Fruit fly (Drosophila melanogaster) whole organism, embryonic: ENCODE results near the gene Lst8.

Source experiments
- Abd-B ChIP-seq: fragments of 200-800 bp; sonication (Bioruptor generic); optimal IDR thresholded peaks from 2 replicates; lab custom pipeline; 2018; ENCODE audit warnings: missing biosample characterization, mild to moderate bottlenecking, missing genetic modification characterization, moderate library complexity
- Adf1 ChIP-seq: fragments of 200-800 bp; sonication (Bioruptor generic); IDR thresholded peaks from 2 replicates; pipeline ENCODE4 v1.3.6; 2022; ENCODE audit warnings: missing biosample characterization, missing genetic modification characterization
- Atf3 ChIP-seq: fragments of 200-800 bp; sonication (Bioruptor generic); optimal IDR thresholded peaks from 3 replicates; lab custom pipeline; 2016; ENCODE audit warnings: missing biosample characterization, missing genetic modification characterization
- B-H2 ChIP-seq: fragments of 200-800 bp; sonication (Bioruptor generic); optimal IDR thresholded peaks from 2 replicates; lab custom pipeline; 2018; ENCODE audit warnings: missing biosample characterization, mild to moderate bottlenecking, missing genetic modification characterization
- Bdp1 ChIP-seq: fragments of 200-800 bp; sonication (Bioruptor generic); optimal IDR thresholded peaks from 3 replicates; lab custom pipeline; 2016; ENCODE audit warnings: missing biosample characterization, missing genetic modification characterization
- BtbVII ChIP-seq: fragments of 200-800 bp; sonication (Bioruptor generic); optimal IDR thresholded peaks from 3 replicates; lab custom pipeline; 2017; ENCODE audit warnings: missing biosample characterization, mild to moderate bottlenecking, missing genetic modification characterization
- Bteb2 ChIP-seq: fragments of 200-800 bp; sonication (Bioruptor generic); optimal IDR thresholded peaks from 2 replicates; lab custom pipeline; 2016; ENCODE audit warnings: missing biosample characterization, missing genetic modification characterization
- CG10147 ChIP-seq: fragments of 200-800 bp; sonication (Bioruptor generic); optimal IDR thresholded peaks from 2 replicates; lab custom pipeline; 2019; ENCODE audit warnings: missing biosample characterization, mild to moderate bottlenecking, missing genetic modification characterization, moderate library complexity
- CG15601 ChIP-seq: fragments of 200-800 bp; sonication (Bioruptor generic); optimal IDR thresholded peaks from 3 replicates; lab custom pipeline; 2019; ENCODE audit warnings: missing biosample characterization, mild to moderate bottlenecking, missing genetic modification characterization, moderate library complexity
- CG1603 ChIP-seq: fragments of 200-800 bp; sonication (Bioruptor generic); optimal IDR thresholded peaks from 2 replicates; lab custom pipeline; 2019; ENCODE audit warnings: missing biosample characterization, mild to moderate bottlenecking, missing genetic modification characterization, moderate library complexity
- CG17359 ChIP-seq: fragments of 200-800 bp; sonication (Bioruptor generic); optimal IDR thresholded peaks from 3 replicates; lab custom pipeline; 2018; ENCODE audit warnings: missing biosample characterization, mild to moderate bottlenecking, missing genetic modification characterization, moderate library complexity
- CG17385 ChIP-seq: fragments of 200-800 bp; sonication (Bioruptor generic); optimal IDR thresholded peaks from 3 replicates; lab custom pipeline; 2018; ENCODE audit warnings: missing biosample characterization, mild to moderate bottlenecking, missing genetic modification characterization
- CG17612 ChIP-seq: fragments of 200-800 bp; sonication (Bioruptor generic); IDR thresholded peaks from 2 replicates; pipeline ENCODE4 v1.3.6; 2022; ENCODE audit warnings: missing biosample characterization, missing genetic modification characterization
- CG17829 ChIP-seq: fragments of 200-800 bp; optimal IDR thresholded peaks from 2 replicates; lab custom pipeline; 2019; ENCODE audit warnings: missing biosample characterization, mild to moderate bottlenecking, missing genetic modification characterization, moderate library complexity
- CG30020 ChIP-seq: fragments of 200-800 bp; optimal IDR thresholded peaks from 2 replicates; lab custom pipeline; 2019; ENCODE audit warnings: missing biosample characterization, mild to moderate bottlenecking, missing genetic modification characterization, moderate library complexity
- CG34224 ChIP-seq: fragments of 200-800 bp; sonication (Bioruptor generic); IDR thresholded peaks from 3 replicates; pipeline ENCODE4 v1.3.6; 2022; ENCODE audit warnings: missing biosample characterization, missing genetic modification characterization; ENCODE audit not compliant: partially characterized antibody
- CG6813 ChIP-seq: fragments of 200-800 bp; sonication (Bioruptor generic); optimal IDR thresholded peaks from 2 replicates; lab custom pipeline; 2017; ENCODE audit warnings: missing biosample characterization, missing genetic modification characterization, mild to moderate bottlenecking, moderate library complexity, missing genetic modification reagents
- CG7745 ChIP-seq: fragments of 200-800 bp; sonication (Bioruptor generic); optimal IDR thresholded peaks from 2 replicates; lab custom pipeline; 2018; ENCODE audit warnings: missing biosample characterization, mild to moderate bottlenecking, missing genetic modification characterization, moderate library complexity
- Ets97D ChIP-seq: fragments of 200-800 bp; sonication (Bioruptor generic); optimal IDR thresholded peaks from 3 replicates; lab custom pipeline; 2016; ENCODE audit warnings: missing biosample characterization, missing genetic modification characterization
- Fer1 ChIP-seq: fragments of 200-800 bp; sonication (Bioruptor generic); optimal IDR thresholded peaks from 2 replicates; lab custom pipeline; 2017; ENCODE audit warnings: missing biosample characterization, mild to moderate bottlenecking, missing genetic modification characterization
- Gug ChIP-seq: fragments of 200-800 bp; sonication (Bioruptor generic); IDR thresholded peaks from 4 replicates; pipeline ENCODE4 v1.3.6; 2022; ENCODE audit warnings: missing biosample characterization, missing genetic modification characterization
- Hmx ChIP-seq: fragments of 200-800 bp; sonication (Bioruptor generic); optimal IDR thresholded peaks from 2 replicates; lab custom pipeline; 2016; ENCODE audit warnings: missing biosample characterization, missing genetic modification characterization
- Kr ChIP-seq: fragments of 200-800 bp; sonication (Bioruptor generic); optimal IDR thresholded peaks from 2 replicates; lab custom pipeline; 2017; ENCODE audit warnings: missing biosample characterization, mild to moderate bottlenecking, missing genetic modification characterization
- Lim3 ChIP-seq: fragments of 200-800 bp; sonication (Bioruptor generic); IDR thresholded peaks from 2 replicates; pipeline ENCODE4 v1.3.6; 2022; ENCODE audit warnings: missing biosample characterization, missing genetic modification characterization
- Max ChIP-seq: fragments of 200-800 bp; sonication (Bioruptor generic); optimal IDR thresholded peaks from 2 replicates; lab custom pipeline; 2016; ENCODE audit warnings: missing biosample characterization, mild to moderate bottlenecking, missing genetic modification characterization
- NFAT ChIP-seq: fragments of 200-800 bp; sonication (Bioruptor generic); IDR thresholded peaks from 2 replicates; pipeline ENCODE4 v1.3.6; 2022; ENCODE audit warnings: missing biosample characterization, missing genetic modification characterization
- Oli ChIP-seq: fragments of 200-800 bp; sonication (Bioruptor generic); optimal IDR thresholded peaks from 2 replicates; lab custom pipeline; 2018; ENCODE audit warnings: missing biosample characterization, mild to moderate bottlenecking, missing genetic modification characterization, moderate library complexity
- Side ChIP-seq: fragments of 200-800 bp; sonication (Bioruptor generic); optimal IDR thresholded peaks from 2 replicates; lab custom pipeline; 2016; ENCODE audit warnings: missing biosample characterization, missing genetic modification characterization
- Spps ChIP-seq: fragments of 200-800 bp; sonication (Bioruptor generic); optimal IDR thresholded peaks from 2 replicates; lab custom pipeline; 2018; ENCODE audit warnings: missing biosample characterization, mild to moderate bottlenecking, missing genetic modification characterization
- ab ChIP-seq: fragments of 200-800 bp; sonication (Bioruptor generic); optimal IDR thresholded peaks from 2 replicates; lab custom pipeline; 2016; ENCODE audit warnings: missing biosample characterization, missing genetic modification characterization
- ap ChIP-seq: fragments of 200-800 bp; sonication (Bioruptor generic); IDR thresholded peaks from 2 replicates; pipeline ENCODE4 v1.3.6; 2022; ENCODE audit warnings: missing biosample characterization, missing genetic modification characterization
- chif ChIP-seq, 2 experiments: fragments of 200-800 bp; sonication (Bioruptor generic); optimal IDR thresholded peaks; 3 replicates each; lab custom pipeline; 2016; ENCODE audit warnings: missing biosample characterization in 2 of 2, missing genetic modification characterization in 2 of 2
- danr ChIP-seq: fragments of 200-800 bp; sonication (Bioruptor generic); IDR thresholded peaks from 2 replicates; pipeline ENCODE4 v1.3.6; 2022; ENCODE audit warnings: missing biosample characterization, missing genetic modification characterization
- disco-r ChIP-seq: fragments of 200-800 bp; sonication (Bioruptor generic); optimal IDR thresholded peaks from 2 replicates; lab custom pipeline; 2016; ENCODE audit warnings: missing biosample characterization, missing genetic modification characterization
- ems ChIP-seq: fragments of 200-800 bp; sonication (Bioruptor generic); optimal IDR thresholded peaks from 3 replicates; lab custom pipeline; 2016; ENCODE audit warnings: missing biosample characterization, missing genetic modification characterization
- hb ChIP-seq: fragments of 200-800 bp; sonication (Bioruptor generic); IDR thresholded peaks from 3 replicates; pipeline ENCODE4 v1.3.6; 2022; ENCODE audit warnings: missing biosample characterization, missing genetic modification characterization; ENCODE audit not compliant: partially characterized antibody
- insv ChIP-seq, 2 experiments: fragments of 200-800 bp; sonication (Bioruptor generic); optimal IDR thresholded peaks; 3 replicates each; lab custom pipeline; 2016 to 2018; ENCODE audit warnings: missing biosample characterization in 2 of 2, missing genetic modification characterization in 2 of 2
- kay ChIP-seq: fragments of 200-800 bp; sonication (Bioruptor generic); optimal IDR thresholded peaks from 2 replicates; lab custom pipeline; 2016; ENCODE audit warnings: missing biosample characterization, missing genetic modification characterization
- nerfin-2 ChIP-seq: fragments of 200-800 bp; sonication (Bioruptor generic); IDR thresholded peaks from 2 replicates; pipeline ENCODE4 v1.3.6; 2022; ENCODE audit warnings: missing biosample characterization, missing genetic modification characterization; ENCODE audit not compliant: partially characterized antibody
- nmo ChIP-seq: fragments of 200-800 bp; sonication (Bioruptor generic); optimal IDR thresholded peaks from 2 replicates; lab custom pipeline; 2018; ENCODE audit warnings: missing biosample characterization, mild to moderate bottlenecking, missing genetic modification characterization, moderate library complexity
- otp ChIP-seq: fragments of 200-800 bp; sonication (Bioruptor generic); IDR thresholded peaks from 3 replicates; pipeline ENCODE4, ENCODE4 v1.3.6; 2022; ENCODE audit warnings: missing biosample characterization, missing genetic modification characterization
- pb ChIP-seq: fragments of 200-800 bp; sonication (Bioruptor generic); optimal IDR thresholded peaks from 3 replicates; lab custom pipeline; 2016; ENCODE audit warnings: missing biosample characterization, missing genetic modification characterization
- phol ChIP-seq: fragments of 200-800 bp; sonication (Bioruptor generic); optimal IDR thresholded peaks from 3 replicates; lab custom pipeline; 2018; ENCODE audit warnings: missing biosample characterization, mild to moderate bottlenecking, missing genetic modification characterization, moderate library complexity
- prd ChIP-seq, 3 experiments: fragments of >200 bp in 2 of 3; fragments of 200-800 bp in 1 of 3; sonication (Bioruptor generic) in 1 of 3; optimal IDR thresholded peaks in 2 of 3; IDR thresholded peaks in 1 of 3; 2 replicates in 2 of 3; 3 replicates in 1 of 3; pipeline versions ENCODE4 v1.3.6 to Lab custom; 2017 to 2022; ENCODE audit warnings: missing biosample characterization in 1 of 3, missing genetic modification characterization in 1 of 3
- run ChIP-seq: fragments of 200-800 bp; sonication (Bioruptor generic); optimal IDR thresholded peaks from 3 replicates; lab custom pipeline; 2018; ENCODE audit warnings: missing biosample characterization, mild to moderate bottlenecking, missing genetic modification characterization
- salm ChIP-seq: fragments of 200-800 bp; sonication (Bioruptor generic); optimal IDR thresholded peaks from 2 replicates; lab custom pipeline; 2018; ENCODE audit warnings: missing biosample characterization, mild to moderate bottlenecking, missing genetic modification characterization
- sima ChIP-seq: fragments of 200-800 bp; sonication (Bioruptor generic); optimal IDR thresholded peaks from 2 replicates; lab custom pipeline; 2016; ENCODE audit warnings: missing biosample characterization, missing genetic modification characterization
- sna ChIP-seq: fragments of 200-800 bp; sonication (Bioruptor generic); IDR thresholded peaks from 2 replicates; pipeline ENCODE4 v1.3.6; 2022; ENCODE audit warnings: missing biosample characterization, missing genetic modification characterization; ENCODE audit not compliant: partially characterized antibody
- zfh2 ChIP-seq: fragments of 200-800 bp; sonication (Bioruptor generic); optimal IDR thresholded peaks from 2 replicates; lab custom pipeline; 2016; ENCODE audit warnings: missing biosample characterization, missing genetic modification characterization

The Lst8 gene

dm6 chrX:9585359-9586002 is 20.3 kb downstream of the Lst8 start, which contains the start of gene Hex-A (continued):
- TF ChIP-seq Fer1 (GFP tag; lab: Kevin White, UChicago) = peak; percentile 99
- peak; percentile 97 for TF ChIP-seq Bteb2 (GFP tag; lab: Kevin White, UChicago)
- peak; percentile 97 for TF ChIP-seq phol (tag; lab: Kevin White, UChicago)
- peak; percentile 97 for TF ChIP-seq run (tag; lab: Kevin White, UChicago)
- TF ChIP-seq Spps (tag; lab: Kevin White, UChicago) = peak; percentile 92
- peak; percentile 95 for TF ChIP-seq Max (GFP tag; lab: Kevin White, UChicago)
- peak; percentile 99 for TF ChIP-seq Adf1 (GFP tag; lab: Robert Waterston, UW)
- peak; percentile 99 for TF ChIP-seq nmo (GFP tag; lab: Kevin White, UChicago)
- TF ChIP-seq sima (GFP tag; lab: Kevin White, UChicago) = peak; percentile 91
- TF ChIP-seq hb (GFP tag; lab: Robert Waterston, UW) = no peak
- TF ChIP-seq CG10147 = peak; percentile 99
- TF ChIP-seq CG17385 (GFP tag; lab: Kevin White, UChicago) = peak; percentile 95
- TF ChIP-seq CG17359 (tag; lab: Kevin White, UChicago) = peak; percentile 96
- TF ChIP-seq Kr (GFP tag; lab: Kevin White, UChicago) = no peak
- peak; percentile 83 for TF ChIP-seq ap (GFP tag; lab: Robert Waterston, UW)
- TF ChIP-seq CG1603 (tag; lab: Kevin White, UChicago) = peak; percentile 82
- TF ChIP-seq Gug (GFP tag; lab: Robert Waterston, UW) = peak; percentile 75
- peak; percentile 91 to 92 for TF ChIP-seq chif (GFP tag; optimal IDR thresholded peaks at IDR 0.05; lab: Kevin White, UChicago)
- TF ChIP-seq Atf3 (GFP tag; lab: Kevin White, UChicago) = peak; percentile 87
- peak; percentile 69 for TF ChIP-seq Lim3
- TF ChIP-seq pb (GFP tag; lab: Kevin White, UChicago) = peak; percentile 89
- peak; percentile 47 for TF ChIP-seq sna (GFP tag; lab: Robert Waterston, UW)
- TF ChIP-seq CG7745 (tag; lab: Kevin White, UChicago) = no peak
- peak; percentile 89 for TF ChIP-seq NFAT
- TF ChIP-seq salm (tag; lab: Kevin White, UChicago) = peak; percentile 96
- peak; percentile 95 for TF ChIP-seq disco-r (GFP tag; lab: Kevin White, UChicago)
- TF ChIP-seq prd (optimal IDR thresholded peaks at IDR 0.05; lab: Kevin White, UChicago) = no peak
- TF ChIP-seq prd (GFP tag; IDR thresholded peaks at IDR 0.05; lab: Robert Waterston, UW) = peak; percentile 77
- TF ChIP-seq CG30020 (tag; lab: Kevin White, UChicago) = peak; percentile 84
- TF ChIP-seq CG17829 = peak; percentile 98
- peak; percentile 83; the same call in 1 of the 3 replicates for TF ChIP-seq otp (GFP tag; lab: Robert Waterston, UW)
- TF ChIP-seq BtbVII (GFP tag; lab: Kevin White, UChicago) = peak; percentile 98
- TF ChIP-seq ems = peak; percentile 93
- peak; percentile 96 for TF ChIP-seq CG15601 (tag; lab: Kevin White, UChicago)
- peak; percentile 53 for TF ChIP-seq Ets97D
- peak; percentile 91 for TF ChIP-seq Hmx (GFP tag; lab: Kevin White, UChicago)
- peak; percentile 97 for TF ChIP-seq Oli (tag; lab: Kevin White, UChicago)
- peak; percentile 82 for TF ChIP-seq Bdp1 (GFP tag; lab: Kevin White, UChicago)
- peak; percentile 96 for TF ChIP-seq Side (GFP tag; lab: Kevin White, UChicago)
- peak; percentile 55 for TF ChIP-seq ab (GFP tag; lab: Kevin White, UChicago)
- no peak for TF ChIP-seq nerfin-2
- peak; percentile 60 for TF ChIP-seq CG34224
- TF ChIP-seq B-H2 (GFP tag; lab: Kevin White, UChicago) = peak; percentile 98
- TF ChIP-seq kay (GFP tag; lab: Kevin White, UChicago) = peak; percentile 96
- TF ChIP-seq Abd-B (GFP tag; lab: Kevin White, UChicago) = peak; percentile 85
- TF ChIP-seq CG6813 = peak; percentile 95
- peak; percentile 2 to 84 for TF ChIP-seq insv (GFP tag; optimal IDR thresholded peaks at IDR 0.05; lab: Kevin White, UChicago)
- TF ChIP-seq danr (GFP tag; lab: Robert Waterston, UW) = peak; percentile 84
- TF ChIP-seq zfh2 = peak; percentile 92
- TF ChIP-seq CG17612 (GFP tag; lab: Robert Waterston, UW) = peak; percentile 76
